Fruit fly (Drosophila melanogaster): ENCODE data around the gene CHMP2B.

CHMP2B gene

dm6 chr3L:5182255-5182993, 43.0 kb downstream of the CHMP2B start (continued):
- TF ChIP-seq CG4820 (GFP tag; optimal IDR thresholded peaks at IDR 0.05) = peak; percentile 36
- TF ChIP-seq CG2116 (GFP tag; optimal IDR thresholded peaks at IDR 0.05) = no peak
- peak; percentile 57 for TF ChIP-seq CG12391 (tag; optimal IDR thresholded peaks at IDR 0.05)
- TF ChIP-seq CG5245 (GFP tag; optimal IDR thresholded peaks at IDR 0.05) = no peak
- no peak for TF ChIP-seq nerfin-1 (tag; optimal IDR thresholded peaks at IDR 0.05)
- no peak for TF ChIP-seq CG17912 (GFP tag; optimal IDR thresholded peaks at IDR 0.05)
- peak; percentile 2 for TF ChIP-seq CG17829 (tag; optimal IDR thresholded peaks at IDR 0.05)
- no peak for TF ChIP-seq CG9797 (GFP tag; optimal IDR thresholded peaks at IDR 0.05)
- TF ChIP-seq wor (GFP tag; IDR thresholded peaks at IDR 0.05) = 0 out of 2 replicates have a peak, but pooled peaks have one; percentile 17
- TF ChIP-seq CG10147 (GFP tag; optimal IDR thresholded peaks at IDR 0.05) = peak; percentile 57
- TF ChIP-seq CG17359 (tag; optimal IDR thresholded peaks at IDR 0.05) = peak; percentile 58
- TF ChIP-seq gsb-n (tag; optimal IDR thresholded peaks at IDR 0.05) = peak; percentile 3
- TF ChIP-seq CG10431 (GFP tag; optimal IDR thresholded peaks at IDR 0.05) = no peak
- no peak for TF ChIP-seq rib (GFP tag; IDR thresholded peaks at IDR 0.05)
- TF ChIP-seq Dbx (GFP tag; IDR thresholded peaks at IDR 0.05) = peak; percentile 56; the same call in 1 of the 3 replicates
- TF ChIP-seq CTCF (GFP tag; optimal IDR thresholded peaks at IDR 0.05) = no peak
- TF ChIP-seq mirr (GFP tag; optimal IDR thresholded peaks at IDR 0.05) = no peak
- no peak for TF ChIP-seq B-H2 (GFP tag; optimal IDR thresholded peaks at IDR 0.05)
- TF ChIP-seq CG30431 (GFP tag; optimal IDR thresholded peaks at IDR 0.05) = no peak
- TF ChIP-seq CrebB (tag; optimal IDR thresholded peaks at IDR 0.05) = peak; percentile 11
- no peak for TF ChIP-seq danr (GFP tag; IDR thresholded peaks at IDR 0.05)
- no peak for TF ChIP-seq CG4707 (GFP tag; optimal IDR thresholded peaks at IDR 0.05)
- TF ChIP-seq Dip3 (GFP tag; optimal IDR thresholded peaks at IDR 0.05) = no peak
- no peak for TF ChIP-seq ham (GFP tag; IDR thresholded peaks at IDR 0.05)
- TF ChIP-seq CG3065 (GFP tag; optimal IDR thresholded peaks at IDR 0.05) = no peak
- TF ChIP-seq CG2199 (GFP tag; IDR thresholded peaks at IDR 0.05) = no peak
- peak; percentile 63 for TF ChIP-seq CG7556 (GFP tag; optimal IDR thresholded peaks at IDR 0.05)
- TF ChIP-seq CG9215 (GFP tag; IDR thresholded peaks at IDR 0.05) = no peak
- TF ChIP-seq HmgZ (tag; optimal IDR thresholded peaks at IDR 0.05) = no peak
- no peak for TF ChIP-seq Side (GFP tag; optimal IDR thresholded peaks at IDR 0.05)
- TF ChIP-seq ind (GFP tag; optimal IDR thresholded peaks at IDR 0.05) = peak; percentile 27
- TF ChIP-seq CG12769 (tag; optimal IDR thresholded peaks at IDR 0.05) = peak; percentile 50
- TF ChIP-seq CG33213 (GFP tag; optimal IDR thresholded peaks at IDR 0.05) = no peak
- TF ChIP-seq Sin3A (optimal IDR thresholded peaks at IDR 0.05) = no peak
- TF ChIP-seq Opbp (GFP tag; IDR thresholded peaks at IDR 0.05; ENCODE audit: partially characterized antibody) = no peak
- no peak for TF ChIP-seq run (tag; optimal IDR thresholded peaks at IDR 0.05)
- no peak for TF ChIP-seq Gsc (GFP tag; IDR thresholded peaks at IDR 0.05)
- no peak for TF ChIP-seq Optix (GFP tag; IDR thresholded peaks at IDR 0.05)
- TF ChIP-seq abd-A (tag; optimal IDR thresholded peaks at IDR 0.05) = peak; percentile 77
- TF ChIP-seq vfl (GFP tag; optimal IDR thresholded peaks at IDR 0.05) = no peak
- TF ChIP-seq ssp (GFP tag; IDR thresholded peaks at IDR 0.05) = no peak
- peak; percentile 24 for TF ChIP-seq CG10267 (tag; optimal IDR thresholded peaks at IDR 0.05)
- peak; percentile 44 for TF ChIP-seq Asciz (GFP tag; optimal IDR thresholded peaks at IDR 0.05)
- no peak for TF ChIP-seq CG7987 (GFP tag; optimal IDR thresholded peaks at IDR 0.05)
- no peak; the same call in 1 of the 2 replicates for TF ChIP-seq ttk (GFP tag; IDR thresholded peaks at IDR 0.05)
- no peak for TF ChIP-seq CG4617 (GFP tag; optimal IDR thresholded peaks at IDR 0.05; ENCODE audit: borderline replicate concordance)
- TF ChIP-seq GATAe (GFP tag; conservative IDR thresholded peaks at IDR 0.05) = no peak
- no peak for TF ChIP-seq CG17568 (GFP tag; optimal IDR thresholded peaks at IDR 0.05)
- TF ChIP-seq CG9817 (tag; optimal IDR thresholded peaks at IDR 0.05) = peak; percentile 28
- no peak for TF ChIP-seq CG4854 (GFP tag; optimal IDR thresholded peaks at IDR 0.05)
- TF ChIP-seq Nf-YB (GFP tag; optimal IDR thresholded peaks at IDR 0.05) = no peak

Measured in whole organism, embryonic.